Worm (Caenorhabditis elegans) whole organism, L1 larva: ENCODE measurements around the gene ceh-37.

ENCODE experiments used
- F16B12.6 ChIP-seq: fragments of 150-350 bp; optimal IDR thresholded peaks from 2 replicates; lab custom pipeline; 2014; ENCODE audit warnings: missing biosample characterization, missing genetic modification characterization
- Y116A8C.19 ChIP-seq: sonication (generic microtip); optimal IDR thresholded peaks from 2 replicates; lab custom pipeline; 2016; ENCODE audit warnings: missing compliant biosample characterization, missing genetic modification characterization, borderline replicate concordance
- aha-1 ChIP-seq: fragments of 150-350 bp; optimal IDR thresholded peaks from 2 replicates; lab custom pipeline; 2014; ENCODE audit warnings: missing biosample characterization, missing genetic modification characterization
- ama-1 ChIP-seq: fragments of 150-350 bp; optimal IDR thresholded peaks from 2 replicates; lab custom pipeline; 2014
- blmp-1 ChIP-seq: fragments of 150-350 bp; optimal IDR thresholded peaks from 2 replicates; lab custom pipeline; 2014; ENCODE audit warnings: missing biosample characterization, missing genetic modification characterization
- ceh-63 ChIP-seq: fragments of 200-800 bp; sonication (Bioruptor generic); optimal IDR thresholded peaks from 2 replicates; lab custom pipeline; 2018; ENCODE audit warnings: mild to moderate bottlenecking, missing genetic modification characterization, missing compliant biosample characterization
- ces-1 ChIP-seq: fragments of 150-350 bp; optimal IDR thresholded peaks from 2 replicates; lab custom pipeline; 2014; ENCODE audit warnings: missing biosample characterization, missing genetic modification reagents, missing genetic modification characterization
- dpl-1 ChIP-seq, 3 experiments: fragments of 150-350 bp in 2 of 3; sonication (generic microtip) in 1 of 3; optimal IDR thresholded peaks; 2 replicates each; lab custom pipeline; 2014 to 2017; ENCODE audit warnings: missing biosample characterization in 3 of 3, missing genetic modification characterization in 3 of 3, missing genetic modification reagents in 3 of 3
- efl-3 ChIP-seq: fragments of 200-800 bp; sonication (Bioruptor generic); optimal IDR thresholded peaks from 2 replicates; lab custom pipeline; 2018; ENCODE audit warnings: mild to moderate bottlenecking, missing genetic modification characterization, missing compliant biosample characterization
- egl-13 ChIP-seq: sonication (generic microtip); optimal IDR thresholded peaks from 2 replicates; lab custom pipeline; 2016; ENCODE audit warnings: missing genotype, missing genetic modification reagents, missing genetic modification characterization, missing compliant biosample characterization
- ets-5 ChIP-seq: fragments of 200-800 bp; sonication (Bioruptor generic); IDR thresholded peaks from 2 replicates; pipeline ENCODE4 v1.3.6; 2022; ENCODE audit warnings: missing genetic modification characterization, missing compliant biosample characterization
- fos-1 ChIP-seq: fragments of 150-350 bp; optimal IDR thresholded peaks from 2 replicates; lab custom pipeline; 2014; ENCODE audit warnings: missing biosample characterization, missing genetic modification characterization
- grh-1 ChIP-seq: fragments of 200-800 bp; sonication (Bioruptor generic); IDR thresholded peaks from 2 replicates; pipeline ENCODE4 v1.3.6; 2022; ENCODE audit warnings: missing genetic modification reagents, missing genetic modification characterization, missing compliant biosample characterization
- hlh-17 ChIP-seq: fragments of 200-800 bp; sonication (Bioruptor generic); optimal IDR thresholded peaks from 2 replicates; lab custom pipeline; 2018; ENCODE audit warnings: missing genetic modification characterization, mild to moderate bottlenecking, missing compliant biosample characterization, moderate library complexity, borderline replicate concordance
- hlh-4 ChIP-seq: sonication (generic microtip); optimal IDR thresholded peaks from 2 replicates; lab custom pipeline; 2016; ENCODE audit warnings: mild to moderate bottlenecking, missing genetic modification characterization, missing compliant biosample characterization
- irx-1 ChIP-seq: sonication (generic microtip); optimal IDR thresholded peaks from 2 replicates; lab custom pipeline; 2016; ENCODE audit warnings: missing genetic modification characterization, missing compliant biosample characterization
- jun-1 ChIP-seq: fragments of 150-350 bp; optimal IDR thresholded peaks from 2 replicates; lab custom pipeline; 2014; ENCODE audit warnings: missing biosample characterization, missing genetic modification reagents, missing genetic modification characterization
- lin-14 ChIP-seq: fragments of 200-800 bp; sonication (Bioruptor generic); optimal IDR thresholded peaks from 2 replicates; lab custom pipeline; 2018; ENCODE audit warnings: mild to moderate bottlenecking, missing genetic modification characterization, moderate library complexity, missing compliant biosample characterization
- lin-15B ChIP-seq: fragments of 150-350 bp; sonication (generic microtip); optimal IDR thresholded peaks from 3 replicates; lab custom pipeline; 2014; ENCODE audit warnings: missing biosample characterization, missing genetic modification characterization
- lin-35 ChIP-seq, 2 experiments: fragments of 150-350 bp; optimal IDR thresholded peaks; 2 replicates each; lab custom pipeline; 2014; ENCODE audit warnings: missing biosample characterization in 2 of 2, missing genetic modification characterization in 2 of 2, missing genetic modification reagents in 2 of 2
- lir-3 ChIP-seq: sonication (generic microtip); optimal IDR thresholded peaks from 2 replicates; lab custom pipeline; 2016; ENCODE audit warnings: mild to moderate bottlenecking, missing genetic modification characterization, moderate library complexity, missing compliant biosample characterization; ENCODE audit not compliant: poor library complexity
- mab-9 ChIP-seq: fragments of 200-800 bp; sonication (Bioruptor generic); IDR thresholded peaks from 2 replicates; pipeline ENCODE4 v1.3.6; 2022; ENCODE audit warnings: missing genetic modification reagents, missing genetic modification characterization, missing compliant biosample characterization
- mdl-1 ChIP-seq, 2 experiments: fragments of 150-350 bp; optimal IDR thresholded peaks; 2 replicates each; lab custom pipeline; 2014 to 2017; ENCODE audit warnings: missing biosample characterization in 2 of 2, missing genetic modification characterization in 2 of 2, inconsistent platforms in 1 of 2
- nhr-20 ChIP-seq: sonication (generic microtip); optimal IDR thresholded peaks from 2 replicates; lab custom pipeline; 2016; ENCODE audit warnings: mild to moderate bottlenecking, missing genetic modification characterization, missing compliant biosample characterization
- nhr-237 ChIP-seq: fragments of 150-350 bp; optimal IDR thresholded peaks from 2 replicates; lab custom pipeline; 2014; ENCODE audit warnings: missing biosample characterization, missing genetic modification characterization
- nhr-28 ChIP-seq: fragments of 150-350 bp; optimal IDR thresholded peaks from 2 replicates; lab custom pipeline; 2014; ENCODE audit warnings: missing biosample characterization, missing genetic modification characterization
- nhr-47 ChIP-seq: sonication (generic microtip); optimal IDR thresholded peaks from 2 replicates; lab custom pipeline; 2016; ENCODE audit warnings: mild to moderate bottlenecking, missing genetic modification characterization, moderate library complexity, missing compliant biosample characterization
- nhr-71 ChIP-seq: sonication (generic microtip); optimal IDR thresholded peaks from 2 replicates; lab custom pipeline; 2016; ENCODE audit warnings: mild to moderate bottlenecking, missing genetic modification characterization, moderate library complexity, missing compliant biosample characterization
- nhr-77 ChIP-seq: fragments of 150-350 bp; optimal IDR thresholded peaks from 2 replicates; lab custom pipeline; 2014; ENCODE audit warnings: missing biosample characterization, missing genetic modification characterization
- nhr-90 ChIP-seq: sonication (generic microtip); optimal IDR thresholded peaks from 2 replicates; lab custom pipeline; 2016; ENCODE audit warnings: mild to moderate bottlenecking, missing genetic modification characterization, missing compliant biosample characterization; ENCODE audit not compliant: poor library complexity
- pqm-1 ChIP-seq: sonication (generic microtip); optimal IDR thresholded peaks from 3 replicates; lab custom pipeline; 2017; ENCODE audit warnings: missing biosample characterization, missing genetic modification characterization
- rnt-1 ChIP-seq: sonication (generic microtip); optimal IDR thresholded peaks from 2 replicates; lab custom pipeline; 2016; ENCODE audit warnings: mild to moderate bottlenecking, missing genetic modification characterization, moderate library complexity, missing compliant biosample characterization
- skn-1 ChIP-seq: fragments of 150-350 bp; optimal IDR thresholded peaks from 2 replicates; lab custom pipeline; 2014; ENCODE audit warnings: missing biosample characterization, missing genetic modification characterization
- snpc-4 ChIP-seq: fragments of 150-350 bp; optimal IDR thresholded peaks from 2 replicates; lab custom pipeline; 2014; ENCODE audit warnings: missing biosample characterization, missing genetic modification characterization
- snu-23 ChIP-seq: sonication (generic microtip); optimal IDR thresholded peaks from 2 replicates; lab custom pipeline; 2016; ENCODE audit warnings: missing genetic modification characterization, missing compliant biosample characterization
- swsn-7 ChIP-seq: sonication (generic microtip); optimal IDR thresholded peaks from 2 replicates; lab custom pipeline; 2016; ENCODE audit warnings: missing genetic modification characterization, missing compliant biosample characterization
- tlp-1 ChIP-seq: fragments of 150-350 bp; optimal IDR thresholded peaks from 2 replicates; lab custom pipeline; 2014; ENCODE audit warnings: missing biosample characterization, missing genetic modification characterization
- unc-30 ChIP-seq: sonication (generic microtip); optimal IDR thresholded peaks from 2 replicates; lab custom pipeline; 2017; ENCODE audit warnings: missing biosample characterization, missing genetic modification characterization
- unc-86 ChIP-seq: sonication (generic microtip); optimal IDR thresholded peaks from 2 replicates; lab custom pipeline; 2016; ENCODE audit warnings: missing genetic modification characterization, missing compliant biosample characterization
- vab-15 ChIP-seq: sonication (generic microtip); optimal IDR thresholded peaks from 2 replicates; lab custom pipeline; 2017; ENCODE audit warnings: missing genotype, mild to moderate bottlenecking, missing genetic modification characterization, missing compliant biosample characterization
- zag-1 ChIP-seq: fragments of 150-350 bp; optimal IDR thresholded peaks from 2 replicates; lab custom pipeline; 2014; ENCODE audit warnings: missing biosample characterization, missing genetic modification characterization
- zip-4 ChIP-seq: fragments of 200-800 bp; sonication (Bioruptor generic); optimal IDR thresholded peaks from 2 replicates; lab custom pipeline; 2018; ENCODE audit warnings: mild to moderate bottlenecking, missing genetic modification characterization, moderate library complexity, missing compliant biosample characterization

Gene ceh-37

ce11 chrX:14246518-14246917 is 38.7 kb upstream of the ceh-37 start, which contains the start of gene mlc-6:
TSS of gene mlc-6 (minus strand) at chrX:14246618.
- TF ChIP-seq dpl-1 (GFP tag; optimal IDR thresholded peaks at IDR 0.05; lab: Kevin White, UChicago) (no peak), mdl-1 (tag; optimal IDR thresholded peaks at IDR 0.05; lab: Kevin White, UChicago) (no peak), zag-1 (tag; lab: Kevin White, UChicago) (no peak), swsn-7 (no peak), hlh-4 (tag; lab: Kevin White, UChicago) (no peak)

- TF ChIP-seq dpl-1 (GFP tag; optimal IDR thresholded peaks at IDR 0.05; lab: Kevin White, UChicago): peak in 2 of 3 experiments; percentile 4 to 19
- no peak for TF ChIP-seq ama-1 (lab: Kevin White, UChicago)
- peak in 1 of 2 experiments; percentile 7 for TF ChIP-seq mdl-1 (tag; optimal IDR thresholded peaks at IDR 0.05; lab: Kevin White, UChicago)
- TF ChIP-seq tlp-1 (tag; lab: Kevin White, UChicago): no peak
- no peak for TF ChIP-seq mab-9 (GFP tag; lab: Robert Waterston, UW)
- no peak for TF ChIP-seq lir-3 (tag; lab: Kevin White, UChicago)
- peak; percentile 51 for TF ChIP-seq blmp-1 (tag; lab: Kevin White, UChicago)
- no peak for TF ChIP-seq Y116A8C.19 (tag; lab: Kevin White, UChicago)
- no peak for TF ChIP-seq snpc-4
- peak; percentile 77 for TF ChIP-seq F16B12.6 (tag; lab: Kevin White, UChicago)
- no peak for TF ChIP-seq nhr-28
- TF ChIP-seq lin-15B (tag; lab: Kevin White, UChicago): no peak
- TF ChIP-seq snu-23 (GFP tag; lab: Kevin White, UChicago): peak; percentile 6
- no peak for TF ChIP-seq ceh-63
- TF ChIP-seq egl-13: no peak
- no peak for TF ChIP-seq rnt-1 (tag; lab: Kevin White, UChicago)
- no peak for TF ChIP-seq vab-15
- TF ChIP-seq irx-1 (tag; lab: Kevin White, UChicago): no peak
- no peak for TF ChIP-seq skn-1
- peak in 1 of 2 experiments; percentile 49 for TF ChIP-seq lin-35 (GFP tag; optimal IDR thresholded peaks at IDR 0.05; lab: Kevin White, UChicago)
- TF ChIP-seq grh-1 (GFP tag; lab: Robert Waterston, UW): no peak
Observed at ce11 chrX:14244493-14244892, 36.7 kb upstream of the ceh-37 start.

- TF ChIP-seq nhr-71 (tag; lab: Kevin White, UChicago) (no peak), pqm-1 (tag; lab: Kevin White, UChicago) (no peak), hlh-17 (GFP tag; lab: Kevin White, UChicago) (no peak), jun-1 (tag; lab: Kevin White, UChicago) (no peak), nhr-77 (tag; lab: Kevin White, UChicago) (no peak), lin-14 (no peak), hlh-4 (tag; lab: Kevin White, UChicago) (no peak), ces-1 (GFP tag; lab: Kevin White, UChicago) (no peak), vab-15 (no peak), nhr-90 (tag; lab: Kevin White, UChicago) (no peak), ets-5 (no peak), tlp-1 (tag; lab: Kevin White, UChicago) (no peak), swsn-7 (no peak), mdl-1 (tag; optimal IDR thresholded peaks at IDR 0.05; lab: Kevin White, UChicago) (no peak), efl-3 (GFP tag; lab: Kevin White, UChicago) (no peak), nhr-20 (tag; lab: Kevin White, UChicago) (no peak)
Observed at ce11 chrX:14243345-14243961, 35.7 kb upstream of the ceh-37 start, which contains the start of gene K04C1.3. TSS of gene K04C1.3 (minus strand) at chrX:14243395.

ce11 chrX:14241531-14241930 is 33.7 kb upstream of the ceh-37 start:
- TF ChIP-seq mab-9 (GFP tag; lab: Robert Waterston, UW): no peak
- no peak for TF ChIP-seq nhr-90 (tag; lab: Kevin White, UChicago)
- no peak for TF ChIP-seq nhr-47
- TF ChIP-seq nhr-237 (tag; lab: Kevin White, UChicago): no peak
- no peak for TF ChIP-seq aha-1 (tag; lab: Kevin White, UChicago)
- no peak for TF ChIP-seq unc-86 (tag; lab: Kevin White, UChicago)
- TF ChIP-seq pqm-1 (tag; lab: Kevin White, UChicago): no peak
- TF ChIP-seq unc-30 (tag; lab: Kevin White, UChicago): no peak
- no peak for TF ChIP-seq zip-4 (GFP tag; lab: Kevin White, UChicago)
- no peak for TF ChIP-seq mdl-1 (tag; optimal IDR thresholded peaks at IDR 0.05; lab: Kevin White, UChicago)
- TF ChIP-seq fos-1 (tag; lab: Kevin White, UChicago): no peak
